Worm (Caenorhabditis elegans): ENCODE results near the gene Y75B8A.31.

Gene Y75B8A.31

ce11 chrIII:12359265-12359664 is 7.8 kb downstream of the Y75B8A.31 start, which contains the start of gene Y75B8A.34 (continued):
- TF ChIP-seq fkh-4 (tag; optimal IDR thresholded peaks at IDR 0.05; ENCODE audit: borderline replicate concordance), result no peak
- no peak for TF ChIP-seq unc-86 (tag; optimal IDR thresholded peaks at IDR 0.05)
- TF ChIP-seq grh-1 (GFP tag; IDR thresholded peaks at IDR 0.05), result no peak
- no peak for TF ChIP-seq lin-35 (GFP tag; optimal IDR thresholded peaks at IDR 0.05)
- no peak for TF ChIP-seq efl-3 (GFP tag; optimal IDR thresholded peaks at IDR 0.05)
- TF ChIP-seq tlp-1 (tag; optimal IDR thresholded peaks at IDR 0.05), result no peak
- TF ChIP-seq pag-3 (tag; optimal IDR thresholded peaks at IDR 0.05; ENCODE audit: borderline replicate concordance, insufficient read depth), result no peak

- no peak for TF ChIP-seq dpl-1 (GFP tag; optimal IDR thresholded peaks at IDR 0.05)
- TF ChIP-seq ztf-4 (tag; optimal IDR thresholded peaks at IDR 0.05), result peak; percentile 45
- no peak for TF ChIP-seq ztf-11 (tag; optimal IDR thresholded peaks at IDR 0.05)
- peak; percentile 61 for TF ChIP-seq ama-1 (optimal IDR thresholded peaks at IDR 0.05)
- TF ChIP-seq lsy-2 (tag; optimal IDR thresholded peaks at IDR 0.05), result peak in 1 of 2 experiments; percentile 1
- no peak for TF ChIP-seq efl-1 (optimal IDR thresholded peaks at IDR 0.05)
- TF ChIP-seq efl-1 (GFP tag; optimal IDR thresholded peaks at IDR 0.05 in 1 of 2), result peak in 1 of 2 experiments; percentile 60
- TF ChIP-seq F16B12.6 (tag; optimal IDR thresholded peaks at IDR 0.05), result no peak
- TF ChIP-seq mab-9 (GFP tag; IDR thresholded peaks at IDR 0.05), result no peak
- TF ChIP-seq ceh-90 (tag; optimal IDR thresholded peaks at IDR 0.05), result no peak
- no peak for TF ChIP-seq nhr-84 (tag; optimal IDR thresholded peaks at IDR 0.05)
- TF ChIP-seq rnt-1 (tag; optimal IDR thresholded peaks at IDR 0.05), result no peak
- TF ChIP-seq sox-4 (tag; optimal IDR thresholded peaks at IDR 0.05), result no peak
Measured at ce11 chrIII:12366989-12367557, 15.6 kb downstream of the Y75B8A.31 start, which contains the start of gene Y75B8A.33. TSS of gene Y75B8A.33 (minus strand) at chrIII:12367373.

- TF ChIP-seq efl-1 (optimal IDR thresholded peaks at IDR 0.05) (no peak), efl-1 (GFP tag; optimal IDR thresholded peaks at IDR 0.05 in 1 of 2) (peak in 1 of 2 experiments; percentile 91), lin-39 (tag; optimal IDR thresholded peaks at IDR 0.05) (no peak)
Measured at ce11 chrIII:12367891-12368290, 16.4 kb downstream of the Y75B8A.31 start.

ce11 chrIII:12368462-12369306 is 17.2 kb downstream of the Y75B8A.31 start, which contains the start of gene his-72:
TSS of gene his-72 (minus strand) at chrIII:12369050.
- no peak for TF ChIP-seq skn-1 (tag; optimal IDR thresholded peaks at IDR 0.05)
- no peak for TF ChIP-seq ces-1 (GFP tag; optimal IDR thresholded peaks at IDR 0.05)
- peak in 1 of 6 experiments; percentile 2 for TF ChIP-seq elt-3 (tag; optimal IDR thresholded peaks at IDR 0.05)
- TF ChIP-seq jun-1 (tag; optimal IDR thresholded peaks at IDR 0.05), result peak; percentile 6
- TF ChIP-seq nhr-19 (GFP tag; conservative IDR thresholded peaks at IDR 0.05), result peak; percentile 64
- TF ChIP-seq rnt-1 (tag; optimal IDR thresholded peaks at IDR 0.05), result peak; percentile 51
- no peak for TF ChIP-seq hpl-2 (GFP tag; optimal IDR thresholded peaks at IDR 0.05)
- TF ChIP-seq dpl-1 (GFP tag; optimal IDR thresholded peaks at IDR 0.05), result peak; percentile 41 to 62 (median 50)
- TF ChIP-seq tbx-2 (tag; optimal IDR thresholded peaks at IDR 0.05), result peak; percentile 48
- TF ChIP-seq ama-1 (optimal IDR thresholded peaks at IDR 0.05), result no peak
- peak; percentile 67 for TF ChIP-seq ztf-4 (tag; optimal IDR thresholded peaks at IDR 0.05)
- TF ChIP-seq nhr-90 (tag; optimal IDR thresholded peaks at IDR 0.05; ENCODE audit: poor library complexity), result peak; percentile 29
- no peak for TF ChIP-seq hlh-4 (tag; optimal IDR thresholded peaks at IDR 0.05)
- peak; percentile 40 for TF ChIP-seq swsn-7 (tag; optimal IDR thresholded peaks at IDR 0.05)
- peak in 1 of 2 experiments; percentile 60 for TF ChIP-seq ztf-11 (tag; optimal IDR thresholded peaks at IDR 0.05)
- peak; percentile 56 for TF ChIP-seq vab-15 (tag; optimal IDR thresholded peaks at IDR 0.05)
- no peak for TF ChIP-seq efl-3 (GFP tag; optimal IDR thresholded peaks at IDR 0.05)
- peak; percentile 36 for TF ChIP-seq isw-1 (GFP tag; IDR thresholded peaks at IDR 0.05)
- TF ChIP-seq ceh-88 (GFP tag; IDR thresholded peaks at IDR 0.05), result 0 out of 2 replicates have a peak, but pooled peaks have one; percentile 17
- peak; percentile 33 for TF ChIP-seq snu-23 (GFP tag; optimal IDR thresholded peaks at IDR 0.05)
- TF ChIP-seq pag-3 (tag; optimal IDR thresholded peaks at IDR 0.05; ENCODE audit: borderline replicate concordance, insufficient read depth), result no peak
- peak; percentile 42 to 47 for TF ChIP-seq mdl-1 (tag; optimal IDR thresholded peaks at IDR 0.05)
- TF ChIP-seq irx-1 (tag; optimal IDR thresholded peaks at IDR 0.05), result no peak
- TF ChIP-seq nhr-71 (tag; optimal IDR thresholded peaks at IDR 0.05), result peak; percentile 71
- peak; percentile 46 for TF ChIP-seq pax-3 (tag; optimal IDR thresholded peaks at IDR 0.05)
- no peak for TF ChIP-seq fkh-4 (tag; optimal IDR thresholded peaks at IDR 0.05; ENCODE audit: borderline replicate concordance)
- peak; percentile 43 to 56 for TF ChIP-seq efl-1 (optimal IDR thresholded peaks at IDR 0.05)
- peak; percentile 54 to 89 for TF ChIP-seq efl-1 (GFP tag; optimal IDR thresholded peaks at IDR 0.05 in 1 of 2)
- TF ChIP-seq unc-86 (tag; optimal IDR thresholded peaks at IDR 0.05), result peak; percentile 54
- TF ChIP-seq sup-37 (GFP tag; optimal IDR thresholded peaks at IDR 0.05), result no peak
- TF ChIP-seq lin-35 (GFP tag; optimal IDR thresholded peaks at IDR 0.05), result peak; percentile 46 to 63
- peak; percentile 41 for TF ChIP-seq nhr-20 (tag; optimal IDR thresholded peaks at IDR 0.05)
- TF ChIP-seq nhr-85 (tag), result peak; percentile 80
